Worm (Caenorhabditis elegans) whole organism, young adult: Measurements from ENCODE around the gene rskd-1.

ENCODE experiments used
- F22D6.2 ChIP-seq: sonication (generic microtip); optimal IDR thresholded peaks from 2 replicates; lab custom pipeline; 2016; ENCODE audit warnings: mild to moderate bottlenecking, missing genetic modification characterization, missing compliant biosample characterization
- F33H1.4 ChIP-seq: fragments of 200-800 bp; sonication (Bioruptor generic); IDR thresholded peaks from 2 replicates; pipeline ENCODE4 v1.3.6; 2022; ENCODE audit warnings: missing genetic modification reagents, missing genetic modification characterization, missing compliant biosample characterization
- F57C9.4 ChIP-seq: sonication (generic microtip); optimal IDR thresholded peaks from 2 replicates; lab custom pipeline; 2017; ENCODE audit warnings: mild to moderate bottlenecking, missing genetic modification characterization, missing compliant biosample characterization
- K12H6.12 ChIP-seq: fragments of 200-800 bp; sonication (Bioruptor generic); optimal IDR thresholded peaks from 2 replicates; lab custom pipeline; 2018; ENCODE audit warnings: mild to moderate bottlenecking, missing genetic modification characterization, missing compliant biosample characterization
- Y53F4B.3 ChIP-seq: fragments of 200-800 bp; sonication (Bioruptor generic); IDR thresholded peaks from 2 replicates; pipeline ENCODE4 v1.3.6; 2022; ENCODE audit warnings: missing genetic modification reagents, missing genetic modification characterization, missing compliant biosample characterization
- Y53G8AR.9 ChIP-seq: fragments of 200-800 bp; sonication (Bioruptor generic); conservative IDR thresholded peaks from 2 replicates; pipeline ENCODE4 v1.3.6; 2022; ENCODE audit warnings: missing genetic modification reagents, missing genetic modification characterization, missing compliant biosample characterization
- ama-1 ChIP-seq, 3 experiments: fragments of 150-350 bp in 1 of 3; sonication (generic microtip) in 2 of 3; optimal IDR thresholded peaks; 2 replicates each; lab custom pipeline; 2014 to 2018; ENCODE audit warnings: missing biosample characterization in 2 of 3, missing genetic modification characterization in 2 of 3, missing genetic modification reagents in 2 of 3
- aptf-3 ChIP-seq: fragments of 200-800 bp; sonication (Bioruptor generic); IDR thresholded peaks from 2 replicates; pipeline ENCODE4 v1.3.6; 2022; ENCODE audit warnings: missing genetic modification characterization, missing compliant biosample characterization
- atf-7 ChIP-seq: sonication (generic microtip); optimal IDR thresholded peaks from 2 replicates; lab custom pipeline; 2017; ENCODE audit warnings: mild to moderate bottlenecking, missing genetic modification characterization, missing compliant biosample characterization
- athp-1 ChIP-seq: sonication (generic microtip); optimal IDR thresholded peaks from 2 replicates; lab custom pipeline; 2017; ENCODE audit warnings: mild to moderate bottlenecking, missing genetic modification characterization, missing compliant biosample characterization
- attf-5 ChIP-seq: fragments of 200-800 bp; sonication (Bioruptor generic); optimal IDR thresholded peaks from 2 replicates; lab custom pipeline; 2018; ENCODE audit warnings: mild to moderate bottlenecking, missing genetic modification characterization, missing compliant biosample characterization
- bed-1 ChIP-seq: fragments of 200-800 bp; sonication (Bioruptor generic); IDR thresholded peaks from 2 replicates; pipeline ENCODE4 v1.3.6; 2022; ENCODE audit warnings: missing genetic modification reagents, missing genetic modification characterization, missing compliant biosample characterization
- bed-2 ChIP-seq: fragments of 200-800 bp; sonication (Bioruptor generic); IDR thresholded peaks from 2 replicates; pipeline ENCODE4 v1.3.6; 2022; ENCODE audit warnings: missing genetic modification reagents, missing genetic modification characterization, missing compliant biosample characterization
- cebp-1 ChIP-seq, 2 experiments: fragments of 200-800 bp in 1 of 2; sonication (Bioruptor generic) in 1 of 2; sonication (generic microtip) in 1 of 2; IDR thresholded peaks in 1 of 2; optimal IDR thresholded peaks in 1 of 2; 2 replicates each; pipeline versions ENCODE4 v1.3.6 to Lab custom; 2017 to 2022; ENCODE audit warnings: missing compliant biosample characterization in 2 of 2, missing genetic modification characterization in 2 of 2, mild to moderate bottlenecking in 1 of 2, missing genetic modification reagents in 1 of 2, moderate library complexity in 1 of 2
- ceh-40 ChIP-seq: fragments of 200-800 bp; sonication (Bioruptor generic); IDR thresholded peaks from 2 replicates; pipeline ENCODE4 v1.3.6; 2022; ENCODE audit warnings: missing genetic modification characterization, missing compliant biosample characterization
- ceh-79 ChIP-seq: sonication (generic microtip); optimal IDR thresholded peaks from 2 replicates; lab custom pipeline; 2017; ENCODE audit warnings: mild to moderate bottlenecking, missing genetic modification characterization, missing compliant biosample characterization
- chd-7 ChIP-seq: sonication (generic microtip); optimal IDR thresholded peaks from 2 replicates; lab custom pipeline; 2016; ENCODE audit warnings: mild to moderate bottlenecking, missing genetic modification characterization, moderate library complexity, missing compliant biosample characterization
- dox-1 ChIP-seq: fragments of 200-800 bp; sonication (Bioruptor generic); IDR thresholded peaks from 2 replicates; pipeline ENCODE4 v1.3.6; 2022; ENCODE audit warnings: missing genetic modification reagents, missing genetic modification characterization, missing compliant biosample characterization
- egl-18 ChIP-seq: fragments of 200-800 bp; sonication (Bioruptor generic); IDR thresholded peaks from 2 replicates; pipeline ENCODE4 v1.3.6; 2022; ENCODE audit warnings: missing genetic modification reagents, missing genetic modification characterization, missing compliant biosample characterization
- egl-44 ChIP-seq: fragments of 200-800 bp; sonication (Bioruptor generic); IDR thresholded peaks from 2 replicates; pipeline ENCODE4 v1.3.6; 2022; ENCODE audit warnings: missing genetic modification reagents, missing genetic modification characterization, missing compliant biosample characterization
- ets-4 ChIP-seq: fragments of 200-800 bp; sonication (Bioruptor generic); optimal IDR thresholded peaks from 2 replicates; lab custom pipeline; 2018; ENCODE audit warnings: mild to moderate bottlenecking, missing genetic modification characterization, missing compliant biosample characterization
- him-1 ChIP-seq: sonication (generic microtip); optimal IDR thresholded peaks from 2 replicates; lab custom pipeline; 2016; ENCODE audit warnings: missing genotype, missing genetic modification reagents, missing genetic modification characterization, missing compliant biosample characterization
- hmg-1.2 ChIP-seq: fragments of 200-800 bp; sonication (Bioruptor generic); IDR thresholded peaks from 2 replicates; pipeline ENCODE4 v1.3.6; 2022; ENCODE audit warnings: missing genetic modification reagents, missing genetic modification characterization, missing compliant biosample characterization
- hrde-1 ChIP-seq: sonication (generic microtip); optimal IDR thresholded peaks from 2 replicates; lab custom pipeline; 2016; ENCODE audit warnings: missing genetic modification characterization, mild to moderate bottlenecking, missing compliant biosample characterization, moderate library complexity, missing genotype, missing genetic modification reagents, borderline replicate concordance
- let-526 ChIP-seq: fragments of 200-800 bp; sonication (Bioruptor generic); IDR thresholded peaks from 2 replicates; pipeline ENCODE4 v1.3.6; 2022; ENCODE audit warnings: missing genetic modification reagents, missing genetic modification characterization, missing compliant biosample characterization
- lin-26 ChIP-seq: fragments of 200-800 bp; sonication (Bioruptor generic); IDR thresholded peaks from 2 replicates; pipeline ENCODE4 v1.3.6; 2022; ENCODE audit warnings: missing genetic modification reagents, missing genetic modification characterization, missing compliant biosample characterization
- lir-1 ChIP-seq: fragments of 200-800 bp; sonication (Bioruptor generic); conservative IDR thresholded peaks from 2 replicates; pipeline ENCODE4 v1.3.6; 2022; ENCODE audit warnings: missing genetic modification reagents, missing genetic modification characterization, missing compliant biosample characterization
- lsl-1 ChIP-seq: fragments of 200-800 bp; sonication (Bioruptor generic); optimal IDR thresholded peaks from 2 replicates; lab custom pipeline; 2018; ENCODE audit warnings: mild to moderate bottlenecking, missing genetic modification characterization, moderate library complexity, missing compliant biosample characterization
- madf-10 ChIP-seq: sonication (generic microtip); optimal IDR thresholded peaks from 2 replicates; lab custom pipeline; 2016; ENCODE audit warnings: mild to moderate bottlenecking, missing genetic modification characterization, missing compliant biosample characterization
- madf-6 ChIP-seq: fragments of 200-800 bp; sonication (Bioruptor generic); IDR thresholded peaks from 2 replicates; pipeline ENCODE4 v1.3.6; 2022; ENCODE audit warnings: missing genetic modification reagents, missing genetic modification characterization, missing compliant biosample characterization
- mes-4 ChIP-seq: sonication (generic microtip); optimal IDR thresholded peaks from 2 replicates; lab custom pipeline; 2016; ENCODE audit warnings: missing genotype, missing genetic modification characterization, missing compliant biosample characterization
- mxl-1 ChIP-seq: sonication (generic microtip); optimal IDR thresholded peaks from 2 replicates; lab custom pipeline; 2016; ENCODE audit warnings: missing genetic modification characterization, missing compliant biosample characterization
- nhr-120 ChIP-seq: fragments of 200-800 bp; sonication (Bioruptor generic); IDR thresholded peaks from 2 replicates; pipeline ENCODE4 v1.3.6; 2022; ENCODE audit warnings: missing genetic modification characterization, missing compliant biosample characterization
- nhr-80 ChIP-seq: sonication (generic microtip); optimal IDR thresholded peaks from 2 replicates; lab custom pipeline; 2016; ENCODE audit warnings: missing genetic modification characterization, missing compliant biosample characterization
- nhr-90 ChIP-seq: sonication (generic microtip); optimal IDR thresholded peaks from 2 replicates; lab custom pipeline; 2016; ENCODE audit warnings: missing genotype, mild to moderate bottlenecking, missing genetic modification characterization, missing compliant biosample characterization
- pbrm-1 ChIP-seq: fragments of 200-800 bp; sonication (Bioruptor generic); IDR thresholded peaks from 2 replicates; pipeline ENCODE4 v1.3.6; 2022; ENCODE audit warnings: missing genetic modification reagents, missing genetic modification characterization, missing compliant biosample characterization
- rcor-1 ChIP-seq: fragments of 200-800 bp; sonication (Bioruptor generic); IDR thresholded peaks from 2 replicates; pipeline ENCODE4 v1.3.6; 2022; ENCODE audit warnings: missing genetic modification reagents, missing genetic modification characterization, missing compliant biosample characterization
- rec-8 ChIP-seq, 2 experiments: sonication (generic microtip); optimal IDR thresholded peaks; 2 replicates each; lab custom pipeline; 2016; ENCODE audit warnings: mild to moderate bottlenecking in 2 of 2, missing genetic modification characterization in 2 of 2, missing genetic modification reagents in 2 of 2, missing genotype in 2 of 2, missing biosample characterization in 1 of 2, missing compliant biosample characterization in 1 of 2, moderate library complexity in 1 of 2
- repo-1 ChIP-seq: sonication (generic microtip); optimal IDR thresholded peaks from 2 replicates; lab custom pipeline; 2017; ENCODE audit warnings: mild to moderate bottlenecking, missing genetic modification characterization, missing compliant biosample characterization
- rpc-1 ChIP-seq, 2 experiments: fragments of 150-350 bp in 1 of 2; sonication (generic microtip) in 1 of 2; optimal IDR thresholded peaks; 2 replicates each; lab custom pipeline; 2014 to 2018; ENCODE audit warnings: missing biosample characterization in 1 of 2, missing genetic modification characterization in 1 of 2, missing genetic modification reagents in 1 of 2, missing genotype in 1 of 2
- sea-2 ChIP-seq: fragments of 200-800 bp; sonication (Bioruptor generic); IDR thresholded peaks from 2 replicates; pipeline ENCODE4 v1.3.6; 2022; ENCODE audit warnings: missing genetic modification characterization, missing compliant biosample characterization
- snpc-1.1 ChIP-seq: sonication (generic microtip); optimal IDR thresholded peaks from 2 replicates; lab custom pipeline; 2017; ENCODE audit warnings: missing genetic modification characterization, mild to moderate bottlenecking, missing compliant biosample characterization, antibody characterized with exemption, moderate library complexity, missing genotype, missing genetic modification reagents; ENCODE audit not compliant: insufficient read depth
- tbp1 ChIP-seq: fragments of 200-800 bp; sonication (Bioruptor generic); optimal IDR thresholded peaks from 2 replicates; lab custom pipeline; 2018; ENCODE audit warnings: mild to moderate bottlenecking, missing genetic modification characterization, missing compliant biosample characterization
- unc-130 ChIP-seq: sonication (generic microtip); optimal IDR thresholded peaks from 2 replicates; lab custom pipeline; 2016; ENCODE audit warnings: missing genetic modification reagents, missing genetic modification characterization, missing compliant biosample characterization
- ztf-25 ChIP-seq: fragments of 200-800 bp; sonication (Bioruptor generic); IDR thresholded peaks from 2 replicates; pipeline ENCODE4 v1.3.6; 2022; ENCODE audit warnings: missing genetic modification reagents, missing genetic modification characterization, missing compliant biosample characterization
- ztf-26 ChIP-seq: sonication (generic microtip); optimal IDR thresholded peaks from 2 replicates; lab custom pipeline; 2017; ENCODE audit warnings: missing genetic modification characterization, missing compliant biosample characterization
- ztf-28 ChIP-seq: fragments of 200-800 bp; sonication (Bioruptor generic); IDR thresholded peaks from 2 replicates; pipeline ENCODE4 v1.3.6; 2022; ENCODE audit warnings: missing genetic modification reagents, missing genetic modification characterization, missing compliant biosample characterization
- ztf-6 ChIP-seq: fragments of 200-800 bp; sonication (Bioruptor generic); IDR thresholded peaks from 2 replicates; pipeline ENCODE4 v1.3.6; 2022; ENCODE audit warnings: missing genetic modification reagents, missing genetic modification characterization, missing compliant biosample characterization

The rskd-1 gene

DNA sequence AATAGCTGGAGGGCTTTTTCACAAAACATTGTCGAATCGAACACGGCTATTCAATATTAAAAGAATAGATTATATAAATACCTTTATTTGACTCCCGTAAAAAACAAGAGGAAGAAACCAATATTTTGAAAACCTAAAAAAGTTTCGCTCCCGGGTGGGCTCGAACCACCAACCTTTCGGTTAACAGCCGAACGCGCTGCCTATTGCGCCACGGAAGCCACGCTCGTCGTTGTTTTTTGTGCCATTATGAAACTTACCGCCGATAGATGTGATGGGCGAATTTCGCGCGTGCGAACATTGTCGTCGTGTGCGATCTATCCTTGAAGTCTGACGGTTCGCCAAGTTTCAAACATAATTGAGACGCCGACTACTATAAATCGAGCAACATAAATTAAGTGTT, 43.4 kb upstream of the rskd-1 start (continued):
- TF ChIP-seq hmg-1.2 (GFP tag; lab: Robert Waterston, UW): peak; percentile 64
- no peak for TF ChIP-seq Y53G8AR.9 (GFP tag; lab: Robert Waterston, UW)
- TF ChIP-seq hrde-1 (tag; lab: Kevin White, UChicago): peak; percentile 17
- TF ChIP-seq atf-7 (tag; lab: Kevin White, UChicago): no peak
- no peak for TF ChIP-seq nhr-90 (tag; lab: Kevin White, UChicago)
- peak; percentile 2 for TF ChIP-seq K12H6.12 (tag; lab: Kevin White, UChicago)
- no peak for TF ChIP-seq egl-44 (GFP tag; lab: Robert Waterston, UW)
- TF ChIP-seq cebp-1 (GFP tag; IDR thresholded peaks at IDR 0.05; lab: Robert Waterston, UW): no peak
- no peak for TF ChIP-seq cebp-1 (tag; optimal IDR thresholded peaks at IDR 0.05; lab: Kevin White, UChicago)
- no peak for TF ChIP-seq ceh-79 (tag; lab: Kevin White, UChicago)
- TF ChIP-seq bed-1: no peak
- no peak for TF ChIP-seq let-526 (GFP tag; lab: Robert Waterston, UW)
- no peak for TF ChIP-seq lin-26 (GFP tag; lab: Robert Waterston, UW)
- no peak for TF ChIP-seq egl-18 (GFP tag; lab: Robert Waterston, UW)
- TF ChIP-seq lir-1: no peak
- no peak; the same call in 1 of the 2 replicates for TF ChIP-seq ztf-6 (GFP tag; lab: Robert Waterston, UW)
- no peak for TF ChIP-seq ceh-40 (GFP tag; lab: Robert Waterston, UW)
- peak; percentile 81 for TF ChIP-seq him-1 (tag; lab: Kevin White, UChicago)
- peak; percentile 30 for TF ChIP-seq madf-10 (tag; lab: Kevin White, UChicago)
- no peak for TF ChIP-seq attf-5
- 0 out of 2 replicates have a peak, but pooled peaks have one; percentile 65 for TF ChIP-seq ztf-28 (GFP tag; lab: Robert Waterston, UW)
- TF ChIP-seq pbrm-1 (GFP tag; lab: Robert Waterston, UW): peak; percentile 50; the same call in 1 of the 2 replicates
- peak; percentile 26 for TF ChIP-seq snpc-1.1 (tag; lab: Kevin White, UChicago)
- no peak for TF ChIP-seq chd-7 (tag; lab: Kevin White, UChicago)
- no peak for TF ChIP-seq unc-130 (GFP tag; lab: Kevin White, UChicago)
- no peak for TF ChIP-seq mes-4
- TF ChIP-seq Y53F4B.3 (GFP tag; lab: Robert Waterston, UW): no peak
- no peak for TF ChIP-seq ztf-25 (GFP tag; lab: Robert Waterston, UW)
- peak in 1 of 2 experiments; percentile 29 for TF ChIP-seq rec-8 (tag; optimal IDR thresholded peaks at IDR 0.05; lab: Kevin White, UChicago)
- TF ChIP-seq F57C9.4 (tag; lab: Kevin White, UChicago): no peak
- TF ChIP-seq lsl-1 (GFP tag; lab: Kevin White, UChicago): peak; percentile 17
- TF ChIP-seq nhr-120 (GFP tag; lab: Robert Waterston, UW): no peak
- TF ChIP-seq repo-1 (tag; lab: Kevin White, UChicago): no peak
- no peak for TF ChIP-seq sea-2 (GFP tag; lab: Robert Waterston, UW)
- no peak for TF ChIP-seq F33H1.4 (GFP tag; lab: Robert Waterston, UW)
- no peak for TF ChIP-seq rcor-1 (GFP tag; lab: Robert Waterston, UW)
- peak; percentile 68 for TF ChIP-seq rpc-1 (optimal IDR thresholded peaks at IDR 0.05; lab: Kevin White, UChicago)
- TF ChIP-seq rpc-1 (tag; optimal IDR thresholded peaks at IDR 0.05; lab: Kevin White, UChicago): peak; percentile 83
- peak; percentile 49 for TF ChIP-seq ztf-26 (tag; lab: Kevin White, UChicago)
- TF ChIP-seq bed-2 (GFP tag; lab: Robert Waterston, UW): no peak
- no peak for TF ChIP-seq ets-4 (GFP tag; lab: Kevin White, UChicago)
- no peak for TF ChIP-seq F22D6.2 (tag; lab: Kevin White, UChicago)
- TF ChIP-seq madf-6 (GFP tag; lab: Robert Waterston, UW): no peak
- no peak for TF ChIP-seq dox-1 (GFP tag; lab: Robert Waterston, UW)
- no peak for TF ChIP-seq ama-1 (optimal IDR thresholded peaks at IDR 0.05; lab: Kevin White, UChicago)
- no peak for TF ChIP-seq ama-1 (GFP tag; optimal IDR thresholded peaks at IDR 0.05; lab: Kevin White, UChicago)
- TF ChIP-seq tbp1 (GFP tag; lab: Kevin White, UChicago): peak; percentile 93
- no peak for TF ChIP-seq nhr-80 (tag; lab: Kevin White, UChicago)
- TF ChIP-seq aptf-3 (GFP tag; lab: Robert Waterston, UW): no peak
- peak; percentile 18 for TF ChIP-seq mxl-1 (tag; lab: Kevin White, UChicago)
- no peak for TF ChIP-seq athp-1 (tag; lab: Kevin White, UChicago)
